Fruit fly (Drosophila melanogaster): ENCODE data around the gene TTLL3B.

DNA sequence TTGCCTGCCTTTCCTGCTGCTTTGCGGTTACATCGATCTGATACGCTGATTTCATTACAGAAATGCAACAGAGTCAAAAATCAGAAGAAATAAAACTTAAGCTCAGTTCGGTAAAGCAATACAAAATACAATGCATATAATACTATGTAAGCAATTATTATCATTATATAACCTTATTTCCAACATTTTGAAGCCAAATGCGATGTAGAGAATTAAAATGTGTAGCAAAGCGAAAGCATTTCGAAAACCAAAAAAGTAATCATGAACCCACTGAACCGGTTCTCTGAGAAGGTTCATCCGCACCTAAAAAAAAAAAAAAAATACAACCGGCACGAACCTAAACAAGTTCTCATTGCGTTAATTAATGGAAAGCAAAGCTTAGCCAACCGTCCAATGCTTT lies 51.6 kb downstream of the TTLL3B start:
- no peak for TF ChIP-seq CTCF (optimal IDR thresholded peaks at IDR 0.05)
- no peak for TF ChIP-seq CG8478 (optimal IDR thresholded peaks at IDR 0.05)
